Worm (Caenorhabditis elegans) whole organism, young adult: Measurements from ENCODE around the gene sec-6.

Experiments used
- B0019.2 ChIP-seq: fragments of 200-800 bp; sonication (Bioruptor generic); conservative IDR thresholded peaks from 2 replicates; pipeline ENCODE4 v1.3.6; 2022; ENCODE audit warnings: missing genetic modification reagents, missing genetic modification characterization, missing compliant biosample characterization
- B0035.1 ChIP-seq: sonication (generic microtip); optimal IDR thresholded peaks from 2 replicates; lab custom pipeline; 2016; ENCODE audit warnings: missing genetic modification characterization, mild to moderate bottlenecking, missing compliant biosample characterization, missing genotype, missing genetic modification reagents
- D2030.7 ChIP-seq: fragments of 200-800 bp; sonication (Bioruptor generic); IDR thresholded peaks from 2 replicates; pipeline ENCODE4 v1.3.6; 2022; ENCODE audit warnings: missing genetic modification reagents, missing genetic modification characterization, missing compliant biosample characterization
- F22D6.2 ChIP-seq: sonication (generic microtip); optimal IDR thresholded peaks from 2 replicates; lab custom pipeline; 2016; ENCODE audit warnings: mild to moderate bottlenecking, missing genetic modification characterization, missing compliant biosample characterization
- F33H1.4 ChIP-seq: fragments of 200-800 bp; sonication (Bioruptor generic); IDR thresholded peaks from 2 replicates; pipeline ENCODE4 v1.3.6; 2022; ENCODE audit warnings: missing genetic modification reagents, missing genetic modification characterization, missing compliant biosample characterization
- K11D2.4 ChIP-seq: fragments of 200-800 bp; sonication (Bioruptor generic); IDR thresholded peaks from 2 replicates; pipeline ENCODE4 v1.3.6; 2022; ENCODE audit warnings: missing genetic modification reagents, missing genetic modification characterization, missing compliant biosample characterization
- K12H6.12 ChIP-seq: fragments of 200-800 bp; sonication (Bioruptor generic); optimal IDR thresholded peaks from 2 replicates; lab custom pipeline; 2018; ENCODE audit warnings: mild to moderate bottlenecking, missing genetic modification characterization, missing compliant biosample characterization
- ZK185.1 ChIP-seq: sonication (generic microtip); optimal IDR thresholded peaks from 2 replicates; lab custom pipeline; 2016; ENCODE audit warnings: mild to moderate bottlenecking, missing genetic modification characterization, missing compliant biosample characterization; ENCODE audit not compliant: poor library complexity, severe bottlenecking
- ama-1 ChIP-seq, 3 experiments: fragments of 150-350 bp in 1 of 3; sonication (generic microtip) in 2 of 3; optimal IDR thresholded peaks; 2 replicates each; lab custom pipeline; 2014 to 2018; ENCODE audit warnings: missing biosample characterization in 2 of 3, missing genetic modification characterization in 2 of 3, missing genetic modification reagents in 2 of 3
- aptf-2 ChIP-seq: fragments of 200-800 bp; sonication (Bioruptor generic); conservative IDR thresholded peaks from 2 replicates; pipeline ENCODE4 v1.3.6; 2022; ENCODE audit warnings: missing genetic modification reagents, missing genetic modification characterization, missing compliant biosample characterization
- aptf-3 ChIP-seq: fragments of 200-800 bp; sonication (Bioruptor generic); IDR thresholded peaks from 2 replicates; pipeline ENCODE4 v1.3.6; 2022; ENCODE audit warnings: missing genetic modification characterization, missing compliant biosample characterization
- atf-7 ChIP-seq: sonication (generic microtip); optimal IDR thresholded peaks from 2 replicates; lab custom pipeline; 2017; ENCODE audit warnings: mild to moderate bottlenecking, missing genetic modification characterization, missing compliant biosample characterization
- athp-1 ChIP-seq: sonication (generic microtip); optimal IDR thresholded peaks from 2 replicates; lab custom pipeline; 2017; ENCODE audit warnings: mild to moderate bottlenecking, missing genetic modification characterization, missing compliant biosample characterization
- attf-3 ChIP-seq: fragments of 200-800 bp; sonication (Bioruptor generic); conservative IDR thresholded peaks from 2 replicates; pipeline ENCODE4 v1.3.6; 2022; ENCODE audit warnings: missing genetic modification reagents, missing genetic modification characterization, missing compliant biosample characterization
- bed-1 ChIP-seq: fragments of 200-800 bp; sonication (Bioruptor generic); IDR thresholded peaks from 2 replicates; pipeline ENCODE4 v1.3.6; 2022; ENCODE audit warnings: missing genetic modification reagents, missing genetic modification characterization, missing compliant biosample characterization
- bed-2 ChIP-seq: fragments of 200-800 bp; sonication (Bioruptor generic); IDR thresholded peaks from 2 replicates; pipeline ENCODE4 v1.3.6; 2022; ENCODE audit warnings: missing genetic modification reagents, missing genetic modification characterization, missing compliant biosample characterization
- ccch-3 ChIP-seq: fragments of 200-800 bp; sonication (Bioruptor generic); optimal IDR thresholded peaks from 2 replicates; lab custom pipeline; 2018; ENCODE audit warnings: mild to moderate bottlenecking, missing genetic modification characterization, missing compliant biosample characterization
- cebp-1 ChIP-seq, 2 experiments: fragments of 200-800 bp in 1 of 2; sonication (Bioruptor generic) in 1 of 2; sonication (generic microtip) in 1 of 2; IDR thresholded peaks in 1 of 2; optimal IDR thresholded peaks in 1 of 2; 2 replicates each; pipeline versions ENCODE4 v1.3.6 to Lab custom; 2017 to 2022; ENCODE audit warnings: missing compliant biosample characterization in 2 of 2, missing genetic modification characterization in 2 of 2, mild to moderate bottlenecking in 1 of 2, missing genetic modification reagents in 1 of 2, moderate library complexity in 1 of 2
- ceh-100 ChIP-seq: fragments of 200-800 bp; sonication (Bioruptor generic); IDR thresholded peaks from 2 replicates; pipeline ENCODE4 v1.3.6; 2022; ENCODE audit warnings: missing genetic modification reagents, missing genetic modification characterization, missing compliant biosample characterization
- ceh-40 ChIP-seq: fragments of 200-800 bp; sonication (Bioruptor generic); IDR thresholded peaks from 2 replicates; pipeline ENCODE4 v1.3.6; 2022; ENCODE audit warnings: missing genetic modification characterization, missing compliant biosample characterization
- ceh-58 ChIP-seq: fragments of 200-800 bp; sonication (Bioruptor generic); IDR thresholded peaks from 2 replicates; pipeline ENCODE4 v1.3.6; 2022; ENCODE audit warnings: missing genetic modification characterization, missing compliant biosample characterization
- chd-7 ChIP-seq: sonication (generic microtip); optimal IDR thresholded peaks from 2 replicates; lab custom pipeline; 2016; ENCODE audit warnings: mild to moderate bottlenecking, missing genetic modification characterization, moderate library complexity, missing compliant biosample characterization
- dox-1 ChIP-seq: fragments of 200-800 bp; sonication (Bioruptor generic); IDR thresholded peaks from 2 replicates; pipeline ENCODE4 v1.3.6; 2022; ENCODE audit warnings: missing genetic modification reagents, missing genetic modification characterization, missing compliant biosample characterization
- egrh-3 ChIP-seq: fragments of 200-800 bp; sonication (Bioruptor generic); IDR thresholded peaks from 2 replicates; pipeline ENCODE4 v1.3.6; 2022; ENCODE audit warnings: missing genetic modification reagents, missing genetic modification characterization, missing compliant biosample characterization
- hmg-20 ChIP-seq: fragments of 200-800 bp; sonication (Bioruptor generic); IDR thresholded peaks from 2 replicates; pipeline ENCODE4 v1.3.6; 2022; ENCODE audit warnings: missing genetic modification reagents, missing genetic modification characterization, missing compliant biosample characterization
- hrde-1 ChIP-seq: sonication (generic microtip); optimal IDR thresholded peaks from 2 replicates; lab custom pipeline; 2016; ENCODE audit warnings: missing genetic modification characterization, mild to moderate bottlenecking, missing compliant biosample characterization, moderate library complexity, missing genotype, missing genetic modification reagents, borderline replicate concordance
- lag-1 ChIP-seq: fragments of 200-800 bp; sonication (Bioruptor generic); IDR thresholded peaks from 2 replicates; pipeline ENCODE4 v1.3.6; 2022; ENCODE audit warnings: missing genetic modification reagents, missing genetic modification characterization, missing compliant biosample characterization
- let-526 ChIP-seq: fragments of 200-800 bp; sonication (Bioruptor generic); IDR thresholded peaks from 2 replicates; pipeline ENCODE4 v1.3.6; 2022; ENCODE audit warnings: missing genetic modification reagents, missing genetic modification characterization, missing compliant biosample characterization
- lin-26 ChIP-seq: fragments of 200-800 bp; sonication (Bioruptor generic); IDR thresholded peaks from 2 replicates; pipeline ENCODE4 v1.3.6; 2022; ENCODE audit warnings: missing genetic modification reagents, missing genetic modification characterization, missing compliant biosample characterization
- lin-54 ChIP-seq: fragments of 200-800 bp; sonication (Bioruptor generic); optimal IDR thresholded peaks from 2 replicates; lab custom pipeline; 2018; ENCODE audit warnings: mild to moderate bottlenecking, missing genetic modification characterization, missing compliant biosample characterization
- lsl-1 ChIP-seq: fragments of 200-800 bp; sonication (Bioruptor generic); optimal IDR thresholded peaks from 2 replicates; lab custom pipeline; 2018; ENCODE audit warnings: mild to moderate bottlenecking, missing genetic modification characterization, moderate library complexity, missing compliant biosample characterization
- lsy-27 ChIP-seq: sonication (generic microtip); optimal IDR thresholded peaks from 2 replicates; lab custom pipeline; 2017; ENCODE audit warnings: missing genetic modification characterization, mild to moderate bottlenecking, missing compliant biosample characterization, antibody characterized with exemption, missing genotype, borderline replicate concordance; ENCODE audit not compliant: insufficient read depth
- madf-10 ChIP-seq: sonication (generic microtip); optimal IDR thresholded peaks from 2 replicates; lab custom pipeline; 2016; ENCODE audit warnings: mild to moderate bottlenecking, missing genetic modification characterization, missing compliant biosample characterization
- nfya-2 ChIP-seq: fragments of 200-800 bp; sonication (Bioruptor generic); IDR thresholded peaks from 2 replicates; pipeline ENCODE4 v1.3.6; 2022; ENCODE audit warnings: missing genetic modification reagents, missing genetic modification characterization, missing compliant biosample characterization
- nhr-179 ChIP-seq: sonication (generic microtip); optimal IDR thresholded peaks from 2 replicates; lab custom pipeline; 2016; ENCODE audit warnings: mild to moderate bottlenecking, missing genetic modification characterization, missing compliant biosample characterization
- nhr-27 ChIP-seq: fragments of 200-800 bp; sonication (Bioruptor generic); optimal IDR thresholded peaks from 2 replicates; lab custom pipeline; 2018; ENCODE audit warnings: mild to moderate bottlenecking, missing genetic modification characterization, moderate library complexity, missing compliant biosample characterization
- nhr-80 ChIP-seq: sonication (generic microtip); optimal IDR thresholded peaks from 2 replicates; lab custom pipeline; 2016; ENCODE audit warnings: missing genetic modification characterization, missing compliant biosample characterization
- repo-1 ChIP-seq: sonication (generic microtip); optimal IDR thresholded peaks from 2 replicates; lab custom pipeline; 2017; ENCODE audit warnings: mild to moderate bottlenecking, missing genetic modification characterization, missing compliant biosample characterization
- somi-1 ChIP-seq: fragments of 200-800 bp; sonication (Bioruptor generic); optimal IDR thresholded peaks from 2 replicates; lab custom pipeline; 2018; ENCODE audit warnings: mild to moderate bottlenecking, missing genetic modification characterization, missing compliant biosample characterization
- tbx-9 ChIP-seq: sonication (generic microtip); optimal IDR thresholded peaks from 2 replicates; lab custom pipeline; 2016; ENCODE audit warnings: borderline replicate concordance, missing genetic modification characterization, inconsistent platforms, missing compliant biosample characterization
- zfh-2 ChIP-seq: fragments of 200-800 bp; sonication (Bioruptor generic); conservative IDR thresholded peaks from 2 replicates; pipeline ENCODE4 v1.3.6; 2022; ENCODE audit warnings: missing genetic modification reagents, missing genetic modification characterization, missing compliant biosample characterization
- zim-3 ChIP-seq: sonication (generic microtip); optimal IDR thresholded peaks from 2 replicates; lab custom pipeline; 2017; ENCODE audit warnings: mild to moderate bottlenecking, missing genetic modification characterization, moderate library complexity, missing compliant biosample characterization
- ztf-26 ChIP-seq: sonication (generic microtip); optimal IDR thresholded peaks from 2 replicates; lab custom pipeline; 2017; ENCODE audit warnings: missing genetic modification characterization, missing compliant biosample characterization

Gene sec-6

DNA sequence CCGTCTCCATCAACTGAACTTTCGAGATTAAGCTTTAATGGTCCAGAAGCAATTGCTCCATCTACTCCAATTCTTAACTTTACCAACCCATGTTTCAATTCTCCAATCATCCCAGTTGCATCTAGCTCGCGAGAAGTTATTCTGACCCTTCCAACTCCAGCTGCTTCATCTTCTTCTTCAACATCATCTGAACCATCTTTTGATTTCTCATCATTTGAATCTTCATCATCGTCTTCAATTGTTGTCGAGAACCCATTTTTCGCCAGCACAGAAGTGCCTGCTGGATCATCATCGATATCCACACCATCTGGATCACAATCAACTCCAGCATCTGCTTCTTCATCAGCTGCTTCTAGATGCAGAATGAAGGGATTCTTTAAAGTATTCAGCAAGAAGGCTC lies 19.8 kb upstream of the sec-6 start:
- no peak for TF ChIP-seq ztf-26 (tag; lab: Kevin White, UChicago)
- no peak for TF ChIP-seq ceh-58 (GFP tag; lab: Robert Waterston, UW)
- no peak for TF ChIP-seq attf-3 (GFP tag; lab: Robert Waterston, UW)
- no peak for TF ChIP-seq zim-3 (tag; lab: Kevin White, UChicago)
- no peak for TF ChIP-seq nhr-179 (tag; lab: Kevin White, UChicago)
- no peak for TF ChIP-seq ccch-3 (GFP tag; lab: Kevin White, UChicago)
- no peak for TF ChIP-seq ama-1 (optimal IDR thresholded peaks at IDR 0.05; lab: Kevin White, UChicago)
- TF ChIP-seq ama-1 (GFP tag; optimal IDR thresholded peaks at IDR 0.05; lab: Kevin White, UChicago) = no peak
- TF ChIP-seq lag-1 = no peak
- no peak for TF ChIP-seq K12H6.12 (tag; lab: Kevin White, UChicago)
- TF ChIP-seq egrh-3 (GFP tag; lab: Robert Waterston, UW) = no peak
- TF ChIP-seq bed-1 (GFP tag; lab: Robert Waterston, UW) = no peak
- TF ChIP-seq lin-26 = no peak
- no peak for TF ChIP-seq D2030.7 (GFP tag; lab: Robert Waterston, UW)

DNA sequence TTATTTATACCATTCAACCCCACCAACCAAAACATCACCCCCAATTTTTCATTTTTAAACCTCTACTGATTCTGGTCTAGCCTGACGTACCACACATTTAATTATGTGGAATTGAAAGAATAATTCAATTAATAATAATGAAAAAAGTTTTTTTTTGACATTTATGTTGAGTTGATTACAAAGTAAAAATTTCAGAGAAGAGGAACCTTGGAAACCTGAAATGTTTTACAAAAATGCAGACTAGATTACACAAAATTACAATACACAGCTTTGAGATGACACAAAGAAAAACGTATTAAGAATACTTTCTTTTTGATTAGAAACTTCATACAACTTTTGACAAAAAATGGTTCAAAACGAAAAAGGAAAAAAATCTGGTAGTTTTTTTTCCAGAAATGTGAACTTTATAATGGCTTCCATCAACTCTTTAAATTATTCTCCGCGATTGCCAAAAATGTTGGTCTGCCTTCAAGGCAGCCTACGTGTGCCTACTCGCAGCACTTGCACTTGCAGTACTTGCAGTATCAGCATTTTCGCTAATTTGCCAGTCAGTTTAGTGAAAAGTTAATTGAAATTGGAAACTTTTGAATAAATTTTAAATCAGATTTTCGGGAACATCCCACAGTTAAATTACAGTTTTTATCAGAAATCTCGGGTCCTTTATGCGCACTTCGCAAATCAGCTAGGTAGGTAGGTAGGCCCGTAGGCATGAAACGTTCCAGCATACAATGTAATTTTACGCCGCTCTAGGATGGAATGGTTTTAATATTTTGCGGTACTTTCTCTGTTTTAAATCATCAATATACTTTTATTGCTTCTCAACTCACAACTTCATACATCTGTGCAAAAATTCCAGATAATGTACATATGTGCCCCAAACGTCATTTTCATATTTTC lies 18.4 kb upstream of the sec-6 start:
- TF ChIP-seq madf-10 (no peak), lsy-27 (no peak), ama-1 (optimal IDR thresholded peaks at IDR 0.05; lab: Kevin White, UChicago) (no peak), ama-1 (GFP tag; optimal IDR thresholded peaks at IDR 0.05; lab: Kevin White, UChicago) (peak in 1 of 2 experiments; percentile 19), repo-1 (peak; percentile 28), nfya-2 (GFP tag; lab: Robert Waterston, UW) (no peak), tbx-9 (no peak), B0035.1 (tag; lab: Kevin White, UChicago) (no peak), ZK185.1 (tag; lab: Kevin White, UChicago) (peak; percentile 8), let-526 (GFP tag; lab: Robert Waterston, UW) (no peak), aptf-3 (GFP tag; lab: Robert Waterston, UW) (no peak), F22D6.2 (tag; lab: Kevin White, UChicago) (no peak), somi-1 (no peak), bed-2 (GFP tag; lab: Robert Waterston, UW) (no peak), K12H6.12 (tag; lab: Kevin White, UChicago) (peak; percentile 5), aptf-2 (GFP tag; lab: Robert Waterston, UW) (no peak), dox-1 (GFP tag; lab: Robert Waterston, UW) (peak; percentile 58), nhr-80 (tag; lab: Kevin White, UChicago) (no peak), lin-54 (GFP tag; lab: Kevin White, UChicago) (no peak), atf-7 (no peak), lsl-1 (GFP tag; lab: Kevin White, UChicago) (no peak), athp-1 (tag; lab: Kevin White, UChicago) (no peak), ceh-40 (GFP tag; lab: Robert Waterston, UW) (peak; percentile 64; the same call in 1 of the 2 replicates), K11D2.4 (GFP tag; lab: Robert Waterston, UW) (peak; percentile 37; the same call in 1 of the 2 replicates), ceh-58 (GFP tag; lab: Robert Waterston, UW) (no peak), zfh-2 (GFP tag; lab: Robert Waterston, UW) (no peak), chd-7 (tag; lab: Kevin White, UChicago) (peak; percentile 37), B0019.2 (GFP tag; lab: Robert Waterston, UW) (no peak), F33H1.4 (GFP tag; lab: Robert Waterston, UW) (no peak), nhr-27 (tag; lab: Kevin White, UChicago) (no peak), hmg-20 (GFP tag; lab: Robert Waterston, UW) (no peak), cebp-1 (GFP tag; IDR thresholded peaks at IDR 0.05; lab: Robert Waterston, UW) (no peak; the same call in 1 of the 2 replicates), cebp-1 (tag; optimal IDR thresholded peaks at IDR 0.05; lab: Kevin White, UChicago) (peak; percentile 61), ccch-3 (GFP tag; lab: Kevin White, UChicago) (no peak), attf-3 (GFP tag; lab: Robert Waterston, UW) (no peak), hrde-1 (tag; lab: Kevin White, UChicago) (no peak), ceh-100 (GFP tag; lab: Robert Waterston, UW) (no peak)
